Worm (Caenorhabditis elegans) whole organism, L4 larva: ENCODE data around the gene clec-214.

Source experiments
- T26A8.4 ChIP-seq: fragments of 200-800 bp; sonication (Bioruptor generic); IDR thresholded peaks from 2 replicates; pipeline ENCODE4 v1.3.6; 2022; ENCODE audit warnings: missing genetic modification characterization, missing compliant biosample characterization
- dmd-6 ChIP-seq: fragments of 200-800 bp; sonication (Bioruptor generic); IDR thresholded peaks from 2 replicates; pipeline ENCODE4 v1.3.6; 2022; ENCODE audit warnings: missing genetic modification reagents, missing genetic modification characterization, missing compliant biosample characterization
- jun-1 ChIP-seq: fragments of 150-350 bp; optimal IDR thresholded peaks from 2 replicates; lab custom pipeline; 2014; ENCODE audit warnings: missing biosample characterization, missing genetic modification reagents, missing genetic modification characterization
- lin-38 ChIP-seq: fragments of 200-800 bp; sonication (Bioruptor generic); IDR thresholded peaks from 2 replicates; pipeline ENCODE4 v1.3.6; 2022; ENCODE audit warnings: missing genetic modification reagents, missing genetic modification characterization, missing compliant biosample characterization
- nhr-25 ChIP-seq: sonication (generic microtip); optimal IDR thresholded peaks from 2 replicates; lab custom pipeline; 2017; ENCODE audit warnings: missing genetic modification characterization, mild to moderate bottlenecking, missing compliant biosample characterization, antibody characterized with exemption, moderate library complexity, borderline replicate concordance; ENCODE audit not compliant: insufficient read depth
- nhr-76 ChIP-seq: fragments of 150-350 bp; optimal IDR thresholded peaks from 2 replicates; lab custom pipeline; 2014; ENCODE audit warnings: missing biosample characterization, missing genetic modification characterization
- rbr-2 ChIP-seq: sonication (generic microtip); optimal IDR thresholded peaks from 2 replicates; lab custom pipeline; 2016; ENCODE audit warnings: missing genotype, missing genetic modification characterization, missing compliant biosample characterization
- spr-3 ChIP-seq: fragments of 200-800 bp; sonication (Bioruptor generic); optimal IDR thresholded peaks from 2 replicates; lab custom pipeline; 2018; ENCODE audit warnings: mild to moderate bottlenecking, missing genetic modification characterization, missing compliant biosample characterization
- unc-39 ChIP-seq: sonication (generic microtip); optimal IDR thresholded peaks from 2 replicates; lab custom pipeline; 2017; ENCODE audit warnings: missing biosample characterization, missing genetic modification characterization
- unc-62 ChIP-seq, 3 experiments: fragments of 150-350 bp in 1 of 3; sonication (generic microtip); optimal IDR thresholded peaks in 2 of 3; peaks in 1 of 3; 1 replicate in 1 of 3; 2 replicates in 2 of 3; lab custom pipeline; 2014 to 2017; ENCODE audit warnings: missing biosample characterization in 3 of 3, missing genetic modification characterization in 3 of 3, missing genetic modification reagents in 3 of 3, missing genotype in 1 of 3
- ztf-7 ChIP-seq: fragments of 150-350 bp; optimal IDR thresholded peaks from 2 replicates; lab custom pipeline; 2014; ENCODE audit warnings: missing biosample characterization, missing genetic modification characterization

DNA sequence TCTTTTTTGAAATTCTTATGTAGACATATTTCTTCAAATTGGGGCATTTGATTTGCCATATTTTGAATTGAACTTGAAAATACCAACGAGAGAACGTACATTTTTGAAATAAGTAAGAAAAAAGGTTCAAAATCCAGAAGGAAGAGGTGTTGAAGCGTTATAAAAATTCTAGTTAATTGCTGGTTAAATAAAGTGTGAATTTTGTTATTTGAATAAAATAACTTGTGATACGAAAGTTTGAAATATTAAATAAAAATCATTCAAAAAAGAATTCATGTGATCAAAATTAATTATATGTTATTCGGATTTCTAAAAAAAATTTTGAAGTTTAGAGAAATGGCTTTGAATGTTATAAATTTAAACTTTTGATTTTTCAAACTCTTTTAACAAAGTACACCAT is 10.0 kb upstream of the clec-214 start, which contains the start of gene C50E3.9:
- no peak for TF ChIP-seq dmd-6 (GFP tag; lab: Robert Waterston, UW)
- TF ChIP-seq T26A8.4 (GFP tag; lab: Robert Waterston, UW) = no peak
- no peak for TF ChIP-seq lin-38 (GFP tag; lab: Robert Waterston, UW)
- no peak for TF ChIP-seq rbr-2 (tag; lab: Kevin White, UChicago)
- no peak for TF ChIP-seq nhr-76
- TF ChIP-seq spr-3 (GFP tag; lab: Kevin White, UChicago) = no peak
- no peak for TF ChIP-seq unc-62 (GFP tag; optimal IDR thresholded peaks at IDR 0.05 in 1 of 2; lab: Kevin White, UChicago)
- no peak for TF ChIP-seq unc-62 (tag; optimal IDR thresholded peaks at IDR 0.05; lab: Kevin White, UChicago)
- TF ChIP-seq ztf-7 (tag; lab: Kevin White, UChicago) = no peak
- no peak for TF ChIP-seq unc-39 (tag; lab: Kevin White, UChicago)
- no peak for TF ChIP-seq jun-1 (tag; lab: Kevin White, UChicago)
- no peak for TF ChIP-seq nhr-25 (tag; lab: Kevin White, UChicago)
